Worm (Caenorhabditis elegans) whole organism, L4 larva: ENCODE data around the gene poml-1.
A peak's percentile ranks its signal among the peaks of the same experiment; 100 is the strongest.

Experiments used
- D1046.2 ChIP-seq: fragments of 200-800 bp; sonication (Bioruptor generic); IDR thresholded peaks from 2 replicates; pipeline ENCODE4 v1.3.6; 2022; ENCODE audit warnings: missing genetic modification characterization, missing compliant biosample characterization
- R02D3.7 ChIP-seq: fragments of 150-350 bp; sonication (generic microtip); optimal IDR thresholded peaks from 3 replicates; lab custom pipeline; 2014; ENCODE audit warnings: missing biosample characterization, missing genetic modification characterization
- T26A8.4 ChIP-seq: fragments of 200-800 bp; sonication (Bioruptor generic); IDR thresholded peaks from 2 replicates; pipeline ENCODE4 v1.3.6; 2022; ENCODE audit warnings: missing genetic modification characterization, missing compliant biosample characterization
- Y48G9A.11 ChIP-seq: fragments of 200-800 bp; sonication (Bioruptor generic); IDR thresholded peaks from 2 replicates; pipeline ENCODE4 v1.3.6; 2022; ENCODE audit warnings: missing genetic modification reagents, missing genetic modification characterization, missing compliant biosample characterization
- Y5F2A.4 ChIP-seq: fragments of 200-800 bp; sonication (Bioruptor generic); optimal IDR thresholded peaks from 2 replicates; lab custom pipeline; 2018; ENCODE audit warnings: mild to moderate bottlenecking, missing genetic modification characterization, missing compliant biosample characterization
- Y75B8A.6 ChIP-seq: fragments of 200-800 bp; sonication (Bioruptor generic); IDR thresholded peaks from 2 replicates; pipeline ENCODE4 v1.3.6; 2022; ENCODE audit warnings: missing genetic modification reagents, missing genetic modification characterization, missing compliant biosample characterization
- ZK337.2 ChIP-seq: fragments of 200-800 bp; sonication (Bioruptor generic); IDR thresholded peaks from 2 replicates; pipeline ENCODE4 v1.3.6; 2022; ENCODE audit warnings: missing genetic modification reagents, missing genetic modification characterization, missing compliant biosample characterization
- aha-1 ChIP-seq: fragments of 150-350 bp; peaks from one replicate; lab custom pipeline; 2014; ENCODE audit warnings: missing biosample characterization, missing genetic modification characterization
- aly-2 ChIP-seq: sonication (generic microtip); optimal IDR thresholded peaks from 2 replicates; lab custom pipeline; 2018; ENCODE audit warnings: missing biosample characterization, missing genetic modification characterization
- ama-1 ChIP-seq: fragments of 150-350 bp; optimal IDR thresholded peaks from 2 replicates; lab custom pipeline; 2014; ENCODE audit warnings: inconsistent platforms, mixed read lengths
- attf-4 ChIP-seq: sonication (generic microtip); optimal IDR thresholded peaks from 3 replicates; lab custom pipeline; 2017; ENCODE audit warnings: missing biosample characterization, missing genetic modification characterization
- cey-2 ChIP-seq: sonication (generic microtip); optimal IDR thresholded peaks from 3 replicates; lab custom pipeline; 2017; ENCODE audit warnings: missing genetic modification characterization, mild to moderate bottlenecking, missing compliant biosample characterization, antibody characterized with exemption, borderline replicate concordance; ENCODE audit not compliant: insufficient read depth
- ctbp-1 ChIP-seq: fragments of 200-800 bp; sonication (Bioruptor generic); IDR thresholded peaks from 2 replicates; pipeline ENCODE4 v1.3.6; 2022; ENCODE audit warnings: missing genetic modification reagents, missing genetic modification characterization, missing compliant biosample characterization
- daf-12 ChIP-seq: fragments of 150-350 bp; optimal IDR thresholded peaks from 2 replicates; lab custom pipeline; 2014; ENCODE audit warnings: missing biosample characterization, missing genetic modification reagents, missing genetic modification characterization
- daf-16 ChIP-seq, 3 experiments: sonication (generic microtip); optimal IDR thresholded peaks; 2 replicates each; lab custom pipeline; 2016 to 2017; ENCODE audit warnings: missing genetic modification characterization in 3 of 3, missing genetic modification reagents in 3 of 3, mild to moderate bottlenecking in 2 of 3, missing compliant biosample characterization in 2 of 3, missing biosample characterization in 1 of 3, moderate library complexity in 1 of 3
- daf-8 ChIP-seq: fragments of 200-800 bp; sonication (Bioruptor generic); IDR thresholded peaks from 2 replicates; pipeline ENCODE4 v1.3.6; 2022; ENCODE audit warnings: missing genetic modification characterization, missing compliant biosample characterization
- egl-27 ChIP-seq: sonication (generic microtip); optimal IDR thresholded peaks from 3 replicates; lab custom pipeline; 2017; ENCODE audit warnings: missing biosample characterization, missing genetic modification reagents, missing genetic modification characterization
- fkh-10 ChIP-seq: fragments of 150-350 bp; optimal IDR thresholded peaks from 2 replicates; lab custom pipeline; 2014; ENCODE audit warnings: missing biosample characterization, missing genetic modification reagents, missing genetic modification characterization
- gei-8 ChIP-seq: fragments of 200-800 bp; sonication (Bioruptor generic); optimal IDR thresholded peaks from 2 replicates; lab custom pipeline; 2018; ENCODE audit warnings: mild to moderate bottlenecking, missing genetic modification characterization, missing compliant biosample characterization
- hif-1 ChIP-seq, 2 experiments: sonication (generic microtip); optimal IDR thresholded peaks; 2 replicates each; lab custom pipeline; 2016 to 2017; ENCODE audit warnings: missing compliant biosample characterization in 2 of 2, missing genetic modification characterization in 2 of 2, missing genetic modification reagents in 2 of 2, missing genotype in 2 of 2, mild to moderate bottlenecking in 1 of 2
- hlh-11 ChIP-seq: fragments of 200-800 bp; sonication (Bioruptor generic); optimal IDR thresholded peaks from 2 replicates; lab custom pipeline; 2018; ENCODE audit warnings: mild to moderate bottlenecking, missing genetic modification characterization, missing compliant biosample characterization
- hmg-1.1 ChIP-seq: fragments of 200-800 bp; sonication (Bioruptor generic); IDR thresholded peaks from 2 replicates; pipeline ENCODE4 v1.3.6; 2022; ENCODE audit warnings: missing genetic modification reagents, missing genetic modification characterization, missing compliant biosample characterization
- lin-13 ChIP-seq: fragments of 150-350 bp; optimal IDR thresholded peaks from 2 replicates; lab custom pipeline; 2014; ENCODE audit warnings: missing biosample characterization, missing genetic modification reagents, missing genetic modification characterization
- lin-29 ChIP-seq: fragments of 200-800 bp; sonication (Bioruptor generic); IDR thresholded peaks from 2 replicates; pipeline ENCODE4 v1.3.6; 2022; ENCODE audit warnings: missing genetic modification reagents, missing genetic modification characterization, missing compliant biosample characterization
- lin-39 ChIP-seq: fragments of 150-350 bp; optimal IDR thresholded peaks from 2 replicates; lab custom pipeline; 2014; ENCODE audit warnings: missing biosample characterization, missing genetic modification reagents, missing genetic modification characterization
- lir-3 ChIP-seq: sonication (generic microtip); optimal IDR thresholded peaks from 2 replicates; lab custom pipeline; 2016; ENCODE audit warnings: mild to moderate bottlenecking, missing genetic modification characterization, missing compliant biosample characterization
- lsy-2 ChIP-seq, 2 experiments: fragments of 150-350 bp in 1 of 2; sonication (generic microtip) in 1 of 2; optimal IDR thresholded peaks; 2 replicates each; lab custom pipeline; 2014 to 2017; ENCODE audit warnings: missing biosample characterization in 2 of 2, missing genetic modification characterization in 2 of 2
- mdl-1 ChIP-seq, 2 experiments: fragments of 150-350 bp in 1 of 2; sonication (generic microtip) in 1 of 2; optimal IDR thresholded peaks; 2 replicates each; lab custom pipeline; 2014 to 2017; ENCODE audit warnings: missing biosample characterization in 2 of 2, missing genetic modification characterization in 2 of 2
- mes-2 ChIP-seq: sonication (generic microtip); optimal IDR thresholded peaks from 2 replicates; lab custom pipeline; 2016; ENCODE audit warnings: missing genotype, mild to moderate bottlenecking, missing genetic modification characterization, missing compliant biosample characterization; ENCODE audit not compliant: poor library complexity, severe bottlenecking
- mxl-2 ChIP-seq: fragments of 200-800 bp; sonication (Bioruptor generic); conservative IDR thresholded peaks from 2 replicates; pipeline ENCODE4 v1.3.6; 2022; ENCODE audit warnings: missing genetic modification reagents, missing genetic modification characterization, missing compliant biosample characterization
- mxl-3 ChIP-seq: fragments of 200-800 bp; sonication (Bioruptor generic); optimal IDR thresholded peaks from 2 replicates; lab custom pipeline; 2018; ENCODE audit warnings: mild to moderate bottlenecking, missing genetic modification characterization, missing compliant biosample characterization
- nhr-28 ChIP-seq: fragments of 150-350 bp; optimal IDR thresholded peaks from 2 replicates; lab custom pipeline; 2014; ENCODE audit warnings: missing biosample characterization, missing genetic modification characterization
- nhr-41 ChIP-seq: fragments of 200-800 bp; sonication (Bioruptor generic); IDR thresholded peaks from 2 replicates; pipeline ENCODE4 v1.3.6; 2022; ENCODE audit warnings: missing genetic modification reagents, missing genetic modification characterization, missing compliant biosample characterization
- nhr-6 ChIP-seq: fragments of 150-350 bp; optimal IDR thresholded peaks from 2 replicates; lab custom pipeline; 2014; ENCODE audit warnings: missing biosample characterization, missing genetic modification characterization
- nhr-76 ChIP-seq: fragments of 150-350 bp; optimal IDR thresholded peaks from 2 replicates; lab custom pipeline; 2014; ENCODE audit warnings: missing biosample characterization, missing genetic modification characterization
- pha-4 ChIP-seq, 2 experiments: fragments of 150-350 bp in 1 of 2; fragments of 200-800 bp in 1 of 2; sonication (Bioruptor generic) in 1 of 2; IDR thresholded peaks in 1 of 2; optimal IDR thresholded peaks in 1 of 2; 2 replicates each; pipeline versions ENCODE4 v1.3.6 to Lab custom; 2014 to 2022; ENCODE audit warnings: missing genetic modification characterization in 2 of 2, missing genetic modification reagents in 2 of 2, missing biosample characterization in 1 of 2, missing compliant biosample characterization in 1 of 2
- php-3 ChIP-seq: fragments of 200-800 bp; sonication (Bioruptor generic); IDR thresholded peaks from 2 replicates; pipeline ENCODE4 v1.3.6; 2022; ENCODE audit warnings: missing genetic modification reagents, missing genetic modification characterization, missing compliant biosample characterization
- set-16 ChIP-seq: fragments of 200-800 bp; sonication (Bioruptor generic); IDR thresholded peaks from 2 replicates; pipeline ENCODE4 v1.3.6; 2022; ENCODE audit warnings: missing genetic modification reagents, missing genetic modification characterization, missing compliant biosample characterization
- snpc-1.2 ChIP-seq: fragments of 200-800 bp; sonication (Bioruptor generic); IDR thresholded peaks from 2 replicates; pipeline ENCODE4 v1.3.6; 2022; ENCODE audit warnings: missing genetic modification reagents, missing genetic modification characterization, missing compliant biosample characterization
- snpc-4 ChIP-seq: fragments of 150-350 bp; optimal IDR thresholded peaks from 2 replicates; lab custom pipeline; 2014; ENCODE audit warnings: missing biosample characterization, missing genetic modification characterization
- spr-3 ChIP-seq: fragments of 200-800 bp; sonication (Bioruptor generic); optimal IDR thresholded peaks from 2 replicates; lab custom pipeline; 2018; ENCODE audit warnings: mild to moderate bottlenecking, missing genetic modification characterization, missing compliant biosample characterization
- tag-97 ChIP-seq: fragments of 200-800 bp; sonication (Bioruptor generic); IDR thresholded peaks from 2 replicates; pipeline ENCODE4 v1.3.6; 2022; ENCODE audit warnings: missing genetic modification characterization, missing compliant biosample characterization
- tra-1 ChIP-seq: fragments of 200-800 bp; sonication (Bioruptor generic); IDR thresholded peaks from 2 replicates; pipeline ENCODE4 v1.3.6; 2022; ENCODE audit warnings: missing genetic modification reagents, missing genetic modification characterization, missing compliant biosample characterization
- unc-39 ChIP-seq: sonication (generic microtip); optimal IDR thresholded peaks from 2 replicates; lab custom pipeline; 2017; ENCODE audit warnings: missing biosample characterization, missing genetic modification characterization
- vab-7 ChIP-seq: fragments of 200-800 bp; sonication (Bioruptor generic); IDR thresholded peaks from 2 replicates; pipeline ENCODE4 v1.3.6; 2022; ENCODE audit warnings: missing genetic modification reagents, missing genetic modification characterization, missing compliant biosample characterization
- ztf-11 ChIP-seq: fragments of 150-350 bp; optimal IDR thresholded peaks from 2 replicates; lab custom pipeline; 2014; ENCODE audit warnings: missing biosample characterization, missing genetic modification characterization
- ztf-7 ChIP-seq: fragments of 150-350 bp; optimal IDR thresholded peaks from 2 replicates; lab custom pipeline; 2014; ENCODE audit warnings: missing biosample characterization, missing genetic modification characterization

Gene poml-1

ce11 chrX:13746231-13746630 lies 23.5 kb upstream of the poml-1 start (continued):
- TF ChIP-seq ztf-11 (tag; lab: Kevin White, UChicago) (no peak), fkh-10 (GFP tag; lab: Kevin White, UChicago) (no peak), Y75B8A.6 (GFP tag; lab: Robert Waterston, UW) (no peak), egl-27 (tag; lab: Kevin White, UChicago) (no peak), unc-39 (tag; lab: Kevin White, UChicago) (no peak), Y5F2A.4 (GFP tag; lab: Kevin White, UChicago) (no peak), pha-4 (GFP tag; IDR thresholded peaks at IDR 0.05; lab: Robert Waterston, UW) (no peak), pha-4 (tag; optimal IDR thresholded peaks at IDR 0.05; lab: Kevin White, UChicago) (no peak), D1046.2 (GFP tag; lab: Robert Waterston, UW) (no peak), lin-39 (tag; lab: Kevin White, UChicago) (no peak), daf-16 (GFP tag; optimal IDR thresholded peaks at IDR 0.05; lab: Kevin White, UChicago) (no peak), daf-16 (tag; optimal IDR thresholded peaks at IDR 0.05; lab: Kevin White, UChicago) (peak; percentile 70), snpc-4 (tag; lab: Kevin White, UChicago) (no peak), attf-4 (tag; lab: Kevin White, UChicago) (no peak), Y48G9A.11 (no peak), gei-8 (GFP tag; lab: Kevin White, UChicago) (no peak), cey-2 (no peak), R02D3.7 (tag; lab: Kevin White, UChicago) (no peak), nhr-76 (tag; lab: Kevin White, UChicago) (no peak), hmg-1.1 (GFP tag; lab: Robert Waterston, UW) (no peak), mxl-2 (GFP tag; lab: Robert Waterston, UW) (no peak), lin-29 (GFP tag; lab: Robert Waterston, UW) (no peak), aly-2 (tag; lab: Kevin White, UChicago) (no peak), vab-7 (GFP tag; lab: Robert Waterston, UW) (no peak), aha-1 (no peak), lin-13 (no peak)
- TF ChIP-seq, all 104 proteins: peak for 7

- peak; percentile 3 for TF ChIP-seq mes-2
- TF ChIP-seq ctbp-1 (GFP tag; lab: Robert Waterston, UW), result no peak
- no peak for TF ChIP-seq tag-97
- TF ChIP-seq daf-16 (GFP tag; optimal IDR thresholded peaks at IDR 0.05; lab: Kevin White, UChicago), result no peak
- peak; percentile 19 for TF ChIP-seq daf-16 (tag; optimal IDR thresholded peaks at IDR 0.05; lab: Kevin White, UChicago)
- no peak for TF ChIP-seq snpc-4 (tag; lab: Kevin White, UChicago)
- TF ChIP-seq nhr-41 (GFP tag; lab: Robert Waterston, UW), result no peak
- TF ChIP-seq lir-3 (tag; lab: Kevin White, UChicago), result no peak
- TF ChIP-seq php-3 (GFP tag; lab: Robert Waterston, UW), result peak; percentile 61; the same call in 1 of the 2 replicates
- TF ChIP-seq nhr-6, result no peak
- TF ChIP-seq ztf-7 (tag; lab: Kevin White, UChicago), result no peak
- no peak for TF ChIP-seq R02D3.7 (tag; lab: Kevin White, UChicago)
- TF ChIP-seq Y5F2A.4 (GFP tag; lab: Kevin White, UChicago), result no peak
- TF ChIP-seq tra-1 (GFP tag; lab: Robert Waterston, UW), result no peak
- no peak for TF ChIP-seq hif-1 (tag; optimal IDR thresholded peaks at IDR 0.05; lab: Kevin White, UChicago)
- TF ChIP-seq daf-12 (tag; lab: Kevin White, UChicago), result no peak
- TF ChIP-seq hlh-11, result no peak
- peak; percentile 77 for TF ChIP-seq aha-1
Measured at ce11 chrX:13745558-13745957, 22.8 kb upstream of the poml-1 start.

DNA sequence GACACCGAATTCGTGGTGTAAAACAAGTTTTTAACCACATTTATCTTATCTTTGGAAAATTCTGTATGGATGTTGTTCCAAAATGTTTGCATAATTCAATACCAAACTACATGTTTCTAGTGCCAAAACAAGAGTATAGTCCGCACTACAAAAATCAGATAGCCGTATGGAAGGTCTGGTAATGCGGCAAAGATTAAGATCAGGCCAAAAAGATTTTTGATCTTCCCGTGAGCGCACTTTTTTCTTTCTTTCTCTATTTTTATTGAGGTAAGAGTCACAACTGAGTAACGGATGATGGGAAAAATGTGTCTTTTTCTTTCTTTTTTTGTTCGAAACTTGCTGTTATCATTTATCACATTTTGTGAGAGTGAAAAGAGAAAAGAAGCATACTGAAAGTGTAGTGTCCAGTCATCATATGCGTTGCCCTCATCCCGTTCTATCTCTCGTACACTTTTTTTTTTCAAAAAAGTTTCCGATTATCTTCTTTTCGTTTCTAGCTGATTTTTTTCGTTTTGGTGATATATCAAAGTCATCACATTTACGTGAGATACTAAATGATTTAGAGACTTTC lies 21.9 kb upstream of the poml-1 start:
- TF ChIP-seq snpc-1.2 (no peak), mdl-1 (tag; optimal IDR thresholded peaks at IDR 0.05; lab: Kevin White, UChicago) (peak in 1 of 2 experiments; percentile 32), ama-1 (lab: Kevin White, UChicago) (no peak), daf-8 (GFP tag; lab: Robert Waterston, UW) (no peak), nhr-28 (tag; lab: Kevin White, UChicago) (peak; percentile 95), lin-39 (tag; lab: Kevin White, UChicago) (no peak), hlh-11 (peak; percentile 84), T26A8.4 (GFP tag; lab: Robert Waterston, UW) (no peak), daf-16 (GFP tag; optimal IDR thresholded peaks at IDR 0.05; lab: Kevin White, UChicago) (no peak), daf-16 (tag; optimal IDR thresholded peaks at IDR 0.05; lab: Kevin White, UChicago) (no peak), set-16 (GFP tag; lab: Robert Waterston, UW) (no peak), spr-3 (no peak), ZK337.2 (GFP tag; lab: Robert Waterston, UW) (no peak), aha-1 (peak; percentile 42), mxl-3 (GFP tag; lab: Kevin White, UChicago) (peak; percentile 68), ctbp-1 (GFP tag; lab: Robert Waterston, UW) (peak; percentile 40; the same call in 1 of the 2 replicates), lsy-2 (tag; optimal IDR thresholded peaks at IDR 0.05; lab: Kevin White, UChicago) (peak in 1 of 2 experiments; percentile 41)
